Worm (Caenorhabditis elegans): ENCODE data around the gene C50D2.2.
A peak's percentile ranks its signal among the peaks of the same experiment; 100 is the strongest.

DNA sequence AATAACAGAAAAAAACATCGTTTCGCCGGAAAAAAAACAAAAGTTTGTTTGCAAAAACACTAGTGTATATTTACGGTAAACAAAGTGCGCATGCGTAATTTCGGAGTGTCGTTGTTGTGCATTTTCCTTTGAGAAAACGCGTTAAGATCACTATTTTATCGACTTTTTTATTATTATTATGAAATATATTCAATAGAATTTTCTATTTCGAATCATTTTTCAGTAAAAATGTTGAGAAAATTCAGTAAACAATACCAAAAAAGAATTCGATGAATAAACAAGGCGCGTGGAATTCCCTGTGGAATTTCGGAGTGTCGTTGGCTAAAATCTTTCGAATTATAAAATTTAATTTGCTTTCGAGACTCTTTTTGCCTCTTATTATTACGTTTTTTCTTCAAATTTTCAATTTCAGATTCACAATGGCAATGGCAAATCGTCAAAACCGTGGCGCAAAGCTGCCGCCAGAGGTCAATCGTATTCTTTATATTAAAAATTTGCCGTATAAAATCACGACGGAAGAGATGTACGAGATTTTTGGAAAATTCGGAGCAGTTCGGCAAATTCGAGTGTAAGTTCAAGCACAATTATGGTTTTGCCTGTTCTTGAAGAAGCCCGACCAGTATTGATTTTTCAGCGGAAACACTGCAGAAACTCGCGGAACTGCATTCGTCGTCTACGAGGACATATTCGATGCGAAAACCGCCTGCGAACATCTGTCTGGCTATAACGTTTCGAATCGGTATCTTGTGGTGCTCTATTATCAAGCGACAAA lies 10.8 kb upstream of the C50D2.2 start, which contains the start of the genes luc-7L3 and sftb-6:
- TF ChIP-seq hmg-4 (GFP tag; optimal IDR thresholded peaks at IDR 0.05), result no peak
- no peak for TF ChIP-seq hnd-1 (tag; optimal IDR thresholded peaks at IDR 0.05)
- no peak for TF ChIP-seq tbx-37 (GFP tag; conservative IDR thresholded peaks at IDR 0.05)
- no peak for TF ChIP-seq tbx-11 (GFP tag; IDR thresholded peaks at IDR 0.05)
- no peak for TF ChIP-seq tra-4 (tag; optimal IDR thresholded peaks at IDR 0.05)
- TF ChIP-seq ets-7 (tag; optimal IDR thresholded peaks at IDR 0.05), result no peak
- no peak for TF ChIP-seq pes-1 (GFP tag; IDR thresholded peaks at IDR 0.05)
- no peak for TF ChIP-seq ama-1 (optimal IDR thresholded peaks at IDR 0.05)
- TF ChIP-seq F13C5.2 (tag; optimal IDR thresholded peaks at IDR 0.05), result peak; percentile 69
- no peak for TF ChIP-seq ceh-36 (tag; optimal IDR thresholded peaks at IDR 0.05)

Data from whole organism, early embryonic.